Fruit fly (Drosophila melanogaster): ENCODE data around the gene CG6793.

Gene CG6793

dm6 chr3L:12024947-12025346, 17.2 kb upstream of the CG6793 start:
- TF ChIP-seq acj6 (GFP tag; optimal IDR thresholded peaks at IDR 0.05) = peak; percentile 34
- no peak for TF ChIP-seq Eip93F (GFP tag; optimal IDR thresholded peaks at IDR 0.05)
- no peak for TF ChIP-seq svp (GFP tag)
- no peak for TF ChIP-seq fd85E (GFP tag; optimal IDR thresholded peaks at IDR 0.05)
- TF ChIP-seq CG8319 (GFP tag; optimal IDR thresholded peaks at IDR 0.05) = no peak
- peak; percentile 16 for TF ChIP-seq CG31627 (GFP tag; optimal IDR thresholded peaks at IDR 0.05)
- TF ChIP-seq CG9139 (GFP tag; optimal IDR thresholded peaks at IDR 0.05) = no peak
- TF ChIP-seq Lpt (GFP tag; optimal IDR thresholded peaks at IDR 0.05) = no peak
- no peak for TF ChIP-seq Hr38 (GFP tag; optimal IDR thresholded peaks at IDR 0.05)
- peak; percentile 41 for TF ChIP-seq Met (GFP tag; optimal IDR thresholded peaks at IDR 0.05)
- TF ChIP-seq CG10631 (GFP tag; optimal IDR thresholded peaks at IDR 0.05) = no peak
- TF ChIP-seq Eip78C (GFP tag) = peak; percentile 68
- no peak for TF ChIP-seq Ets21C (GFP tag; optimal IDR thresholded peaks at IDR 0.05)
- peak; percentile 56 for TF ChIP-seq CG6276 (GFP tag; optimal IDR thresholded peaks at IDR 0.05)
- no peak for TF ChIP-seq pdm3 (GFP tag; optimal IDR thresholded peaks at IDR 0.05)
- no peak for TF ChIP-seq Ets96B (tag; optimal IDR thresholded peaks at IDR 0.05)
- TF ChIP-seq dac (GFP tag; optimal IDR thresholded peaks at IDR 0.05) = no peak
- TF ChIP-seq CG6854 (GFP tag; optimal IDR thresholded peaks at IDR 0.05) = no peak
- no peak for TF ChIP-seq CG8632 (GFP tag; optimal IDR thresholded peaks at IDR 0.05)
- TF ChIP-seq Gug (GFP tag; IDR thresholded peaks at IDR 0.05) = no peak
- TF ChIP-seq net (GFP tag; optimal IDR thresholded peaks at IDR 0.05) = peak; percentile 17
- no peak for TF ChIP-seq vri (GFP tag; optimal IDR thresholded peaks at IDR 0.05)
- TF ChIP-seq CG6163 (GFP tag; IDR thresholded peaks at IDR 0.05) = peak; percentile 31; the same call in 2 of the 3 replicates
- peak; percentile 78 for TF ChIP-seq CG32006 (GFP tag; optimal IDR thresholded peaks at IDR 0.05)
- no peak for TF ChIP-seq ss (GFP tag; optimal IDR thresholded peaks at IDR 0.05)
- peak; percentile 15 for TF ChIP-seq CG4318 (GFP tag; optimal IDR thresholded peaks at IDR 0.05)
- no peak for TF ChIP-seq CG3032 (tag; optimal IDR thresholded peaks at IDR 0.05)
- TF ChIP-seq CG15336 (GFP tag; IDR thresholded peaks at IDR 0.05) = peak; percentile 65
- no peak for TF ChIP-seq CG11294 (GFP tag; IDR thresholded peaks at IDR 0.05)
- TF ChIP-seq Hr39 (GFP tag; optimal IDR thresholded peaks at IDR 0.05) = peak; percentile 31
- no peak for TF ChIP-seq Sox14 (GFP tag; optimal IDR thresholded peaks at IDR 0.05)
- TF ChIP-seq Blimp-1 (GFP tag; optimal IDR thresholded peaks at IDR 0.05) = no peak
- no peak for TF ChIP-seq CG6808 (GFP tag; optimal IDR thresholded peaks at IDR 0.05)
- TF ChIP-seq fkh (GFP tag; optimal IDR thresholded peaks at IDR 0.05) = no peak
- TF ChIP-seq topi (GFP tag; optimal IDR thresholded peaks at IDR 0.05) = peak; percentile 34
- peak; percentile 21 for TF ChIP-seq CG34406 (GFP tag; optimal IDR thresholded peaks at IDR 0.05)
- no peak for TF ChIP-seq CG7368 (GFP tag; optimal IDR thresholded peaks at IDR 0.05)
- TF ChIP-seq salr (GFP tag; optimal IDR thresholded peaks at IDR 0.05) = no peak
- peak; percentile 37 for TF ChIP-seq Hr4 (GFP tag; optimal IDR thresholded peaks at IDR 0.05)
- peak; percentile 27 for TF ChIP-seq CG3919 (GFP tag; optimal IDR thresholded peaks at IDR 0.05)
- no peak for TF ChIP-seq CG11762 (GFP tag; optimal IDR thresholded peaks at IDR 0.05; ENCODE audit: insufficient read depth)
- no peak for TF ChIP-seq CG1621 (tag; optimal IDR thresholded peaks at IDR 0.05)
- no peak for TF ChIP-seq dsx (GFP tag; optimal IDR thresholded peaks at IDR 0.05; ENCODE audit: poor library complexity, severe bottlenecking)
- no peak for TF ChIP-seq fd59A (GFP tag; optimal IDR thresholded peaks at IDR 0.05)
- no peak for TF ChIP-seq Sox15 (GFP tag; optimal IDR thresholded peaks at IDR 0.05)
- peak; percentile 11 for TF ChIP-seq Eip75B (GFP tag; optimal IDR thresholded peaks at IDR 0.05)
- no peak for TF ChIP-seq CG16779 (tag; optimal IDR thresholded peaks at IDR 0.05)
- TF ChIP-seq OdsH (GFP tag; optimal IDR thresholded peaks at IDR 0.05) = peak; percentile 27
- TF ChIP-seq CG6792 (GFP tag; optimal IDR thresholded peaks at IDR 0.05) = peak; percentile 15
- no peak for TF ChIP-seq spab (GFP tag; optimal IDR thresholded peaks at IDR 0.05)
- no peak for TF ChIP-seq CG10669 (GFP tag; optimal IDR thresholded peaks at IDR 0.05)
- TF ChIP-seq esn (GFP tag; optimal IDR thresholded peaks at IDR 0.05) = peak; percentile 37
- TF ChIP-seq cyc (GFP tag; optimal IDR thresholded peaks at IDR 0.05) = peak; percentile 11
